Worm (Caenorhabditis elegans): ENCODE measurements around the gene F49E8.7.

F49E8.7 gene

ce11 chrIV:7507841-7508509 is 48.2 kb downstream of the F49E8.7 start, which contains the start of the genes vdac-1 and R05G6.5 (continued):
- TF ChIP-seq lir-3 (tag; optimal IDR thresholded peaks at IDR 0.05; ENCODE audit: poor library complexity), result peak; percentile 7
- TF ChIP-seq snpc-4 (tag; optimal IDR thresholded peaks at IDR 0.05), result peak; percentile 11
- TF ChIP-seq C16A3.4 (tag; optimal IDR thresholded peaks at IDR 0.05), result peak; percentile 90
- TF ChIP-seq nhr-84 (tag; optimal IDR thresholded peaks at IDR 0.05), result no peak
- TF ChIP-seq ztf-4 (tag; optimal IDR thresholded peaks at IDR 0.05), result peak; percentile 55
- peak; percentile 77 to 90 for TF ChIP-seq lsy-2 (tag; optimal IDR thresholded peaks at IDR 0.05)
- TF ChIP-seq nhr-90 (tag; optimal IDR thresholded peaks at IDR 0.05; ENCODE audit: poor library complexity), result peak; percentile 80
- TF ChIP-seq zip-4 (GFP tag; optimal IDR thresholded peaks at IDR 0.05), result no peak
- no peak for TF ChIP-seq zag-1 (tag; optimal IDR thresholded peaks at IDR 0.05)
- TF ChIP-seq ama-1 (optimal IDR thresholded peaks at IDR 0.05), result no peak
- peak in 1 of 2 experiments; percentile 89 for TF ChIP-seq mdl-1 (tag; optimal IDR thresholded peaks at IDR 0.05)
- peak; percentile 82 for TF ChIP-seq lin-13 (GFP tag; optimal IDR thresholded peaks at IDR 0.05)
- TF ChIP-seq lin-14 (GFP tag; optimal IDR thresholded peaks at IDR 0.05), result peak; percentile 97
- TF ChIP-seq pax-3 (tag; optimal IDR thresholded peaks at IDR 0.05), result peak; percentile 47
- TF ChIP-seq sox-4 (tag; optimal IDR thresholded peaks at IDR 0.05), result no peak
- TF ChIP-seq skn-1 (tag; optimal IDR thresholded peaks at IDR 0.05), result peak; percentile 63
- peak; percentile 95 for TF ChIP-seq nhr-71 (tag; optimal IDR thresholded peaks at IDR 0.05)
- no peak for TF ChIP-seq sptf-1 (tag; optimal IDR thresholded peaks at IDR 0.05)
- TF ChIP-seq Y116A8C.19 (tag; optimal IDR thresholded peaks at IDR 0.05; ENCODE audit: borderline replicate concordance), result no peak
- TF ChIP-seq fkh-4 (tag; optimal IDR thresholded peaks at IDR 0.05; ENCODE audit: borderline replicate concordance), result no peak
- TF ChIP-seq nhr-11 (tag; optimal IDR thresholded peaks at IDR 0.05), result peak; percentile 24
- no peak for TF ChIP-seq unc-98 (GFP tag; IDR thresholded peaks at IDR 0.05)
- peak; percentile 87 for TF ChIP-seq C34B4.2 (tag; optimal IDR thresholded peaks at IDR 0.05)
- TF ChIP-seq sup-37 (GFP tag; optimal IDR thresholded peaks at IDR 0.05), result peak; percentile 25
- peak; percentile 56 for TF ChIP-seq unc-86 (tag; optimal IDR thresholded peaks at IDR 0.05)
- TF ChIP-seq nhr-19 (GFP tag; conservative IDR thresholded peaks at IDR 0.05), result peak; percentile 87
- TF ChIP-seq fkh-8 (tag; optimal IDR thresholded peaks at IDR 0.05), result peak; percentile 81
- TF ChIP-seq ceh-8 (GFP tag; optimal IDR thresholded peaks at IDR 0.05), result no peak
- TF ChIP-seq ceh-90 (tag; optimal IDR thresholded peaks at IDR 0.05), result no peak
- TF ChIP-seq ceh-88 (GFP tag; IDR thresholded peaks at IDR 0.05), result peak; percentile 49; the same call in 1 of the 2 replicates
- no peak for TF ChIP-seq F16B12.6 (tag; optimal IDR thresholded peaks at IDR 0.05)
- TF ChIP-seq jun-1 (tag; optimal IDR thresholded peaks at IDR 0.05), result peak; percentile 58
- TF ChIP-seq egl-27 (tag; optimal IDR thresholded peaks at IDR 0.05), result peak in 1 of 2 experiments; percentile 33
- TF ChIP-seq elt-3 (tag; optimal IDR thresholded peaks at IDR 0.05), result peak in 4 of 6 experiments; percentile 30 to 78 (median 46)
- TF ChIP-seq fkh-10 (GFP tag; optimal IDR thresholded peaks at IDR 0.05), result peak; percentile 28
- TF ChIP-seq tbx-2 (tag; optimal IDR thresholded peaks at IDR 0.05), result peak; percentile 86
- peak; percentile 57 for TF ChIP-seq dsc-1 (tag; optimal IDR thresholded peaks at IDR 0.05)
- no peak for TF ChIP-seq alr-1 (tag; optimal IDR thresholded peaks at IDR 0.05; ENCODE audit: borderline replicate concordance)
- TF ChIP-seq ceh-82 (tag; optimal IDR thresholded peaks at IDR 0.05), result peak; percentile 42 to 93 (median 70)
- TF ChIP-seq pqm-1 (tag; optimal IDR thresholded peaks at IDR 0.05), result peak; percentile 67
- TF ChIP-seq ztf-11 (tag; optimal IDR thresholded peaks at IDR 0.05), result no peak
- TF ChIP-seq aha-1 (tag; optimal IDR thresholded peaks at IDR 0.05), result no peak
- no peak for TF ChIP-seq irx-1 (tag; optimal IDR thresholded peaks at IDR 0.05)
- TF ChIP-seq pag-3 (tag; optimal IDR thresholded peaks at IDR 0.05; ENCODE audit: borderline replicate concordance, insufficient read depth), result no peak
- peak; percentile 59 to 93 for TF ChIP-seq efl-1 (optimal IDR thresholded peaks at IDR 0.05)
- TF ChIP-seq efl-1 (GFP tag; optimal IDR thresholded peaks at IDR 0.05 in 1 of 2), result peak; percentile 90 to 99
- TF ChIP-seq dpl-1 (GFP tag; optimal IDR thresholded peaks at IDR 0.05), result peak; percentile 89 to 92 (median 92)
- TF ChIP-seq swsn-7 (tag; optimal IDR thresholded peaks at IDR 0.05), result peak; percentile 82
- peak; percentile 63 for TF ChIP-seq fos-1 (tag; optimal IDR thresholded peaks at IDR 0.05)
- TF ChIP-seq nhr-47 (tag; optimal IDR thresholded peaks at IDR 0.05), result peak; percentile 83
- TF ChIP-seq lin-35 (GFP tag; optimal IDR thresholded peaks at IDR 0.05), result peak; percentile 94 to 97

All from whole organism, L1 larva.